Fruit fly (Drosophila melanogaster) whole organism, embryonic: ENCODE data around the gene CG8420.
A peak's percentile ranks its signal among the peaks of the same experiment; 100 is the strongest.

Experiments
- Atf6 ChIP-seq: fragments of 200-800 bp; sonication (Bioruptor generic); IDR thresholded peaks from 2 replicates; pipeline ENCODE4 v1.3.6; 2022; ENCODE audit warnings: missing biosample characterization, missing genetic modification characterization
- Awh ChIP-seq: fragments of 200-800 bp; sonication (Bioruptor generic); IDR thresholded peaks from 2 replicates; pipeline ENCODE4, ENCODE4 v1.3.6; 2022; ENCODE audit warnings: missing biosample characterization, missing genetic modification characterization
- C15 ChIP-seq: fragments of 200-800 bp; sonication (Bioruptor generic); IDR thresholded peaks from 3 replicates; pipeline ENCODE4 v1.3.6; 2022; ENCODE audit warnings: missing biosample characterization, missing genetic modification characterization
- CG10431 ChIP-seq: fragments of 200-800 bp; sonication (Bioruptor generic); optimal IDR thresholded peaks from 3 replicates; lab custom pipeline; 2018; ENCODE audit warnings: missing biosample characterization, mild to moderate bottlenecking, missing genetic modification characterization
- CG11247 ChIP-seq: fragments of 200-800 bp; sonication (Bioruptor generic); IDR thresholded peaks from 2 replicates; pipeline ENCODE4 v1.3.6; 2022; ENCODE audit warnings: missing biosample characterization, missing genetic modification characterization
- CG14441 ChIP-seq: fragments of 200-800 bp; sonication (Bioruptor generic); IDR thresholded peaks from 2 replicates; pipeline ENCODE4 v1.3.6; 2022; ENCODE audit warnings: missing biosample characterization, missing genetic modification characterization
- CG17829 ChIP-seq: fragments of 200-800 bp; optimal IDR thresholded peaks from 2 replicates; lab custom pipeline; 2019; ENCODE audit warnings: missing biosample characterization, mild to moderate bottlenecking, missing genetic modification characterization, moderate library complexity
- CG18764 ChIP-seq: fragments of 200-800 bp; sonication (Bioruptor generic); optimal IDR thresholded peaks from 3 replicates; lab custom pipeline; 2016; ENCODE audit warnings: missing biosample characterization, missing genetic modification characterization
- CG2678 ChIP-seq: fragments of 200-800 bp; sonication (Bioruptor generic); optimal IDR thresholded peaks from 3 replicates; lab custom pipeline; 2019; ENCODE audit warnings: missing biosample characterization, mild to moderate bottlenecking, missing genetic modification characterization, moderate library complexity
- CG31224 ChIP-seq: fragments of 200-800 bp; sonication (Bioruptor generic); IDR thresholded peaks from 2 replicates; pipeline ENCODE4 v1.3.6; 2022; ENCODE audit warnings: missing biosample characterization, missing genetic modification characterization
- CG3163 ChIP-seq: fragments of 200-800 bp; sonication (Bioruptor generic); optimal IDR thresholded peaks from 3 replicates; lab custom pipeline; 2016; ENCODE audit warnings: missing biosample characterization, missing genetic modification characterization
- CG34224 ChIP-seq: fragments of 200-800 bp; sonication (Bioruptor generic); IDR thresholded peaks from 3 replicates; pipeline ENCODE4 v1.3.6; 2022; ENCODE audit warnings: missing biosample characterization, missing genetic modification characterization; ENCODE audit not compliant: partially characterized antibody
- CG34376 ChIP-seq: fragments of 200-800 bp; sonication (Bioruptor generic); optimal IDR thresholded peaks from 2 replicates; lab custom pipeline; 2018; ENCODE audit warnings: missing biosample characterization, mild to moderate bottlenecking, missing genetic modification characterization
- CG34422 ChIP-seq: fragments of 200-800 bp; sonication (Bioruptor generic); IDR thresholded peaks from 3 replicates; pipeline ENCODE4 v1.3.6; 2022; ENCODE audit warnings: missing biosample characterization, missing genetic modification characterization
- CG42726 ChIP-seq: fragments of 200-800 bp; sonication (Bioruptor generic); IDR thresholded peaks from 2 replicates; pipeline ENCODE4 v1.3.6; 2022; ENCODE audit warnings: missing biosample characterization, missing genetic modification characterization; ENCODE audit not compliant: partially characterized antibody
- CG4360 ChIP-seq: fragments of 200-800 bp; sonication (Bioruptor generic); IDR thresholded peaks from 2 replicates; pipeline ENCODE4 v1.3.6; 2022; ENCODE audit warnings: missing biosample characterization, missing genetic modification characterization
- CG6175 ChIP-seq: fragments of 200-800 bp; sonication (Bioruptor generic); IDR thresholded peaks from 3 replicates; pipeline ENCODE4 v1.3.6; 2022; ENCODE audit warnings: missing biosample characterization, missing genetic modification characterization
- CG9797 ChIP-seq: fragments of 200-800 bp; sonication (Bioruptor generic); optimal IDR thresholded peaks from 3 replicates; lab custom pipeline; 2018; ENCODE audit warnings: missing biosample characterization, mild to moderate bottlenecking, missing genetic modification characterization
- CTCF ChIP-seq: fragments of 200-800 bp; sonication (Bioruptor generic); optimal IDR thresholded peaks from 2 replicates; lab custom pipeline; 2017; ENCODE audit warnings: missing biosample characterization, mild to moderate bottlenecking, missing genetic modification characterization, moderate library complexity
- Chrac-16 ChIP-seq: fragments of 200-800 bp; sonication (Bioruptor generic); optimal IDR thresholded peaks from 3 replicates; lab custom pipeline; 2016; ENCODE audit warnings: missing biosample characterization, missing genetic modification characterization
- Dbx ChIP-seq: fragments of 200-800 bp; sonication (Bioruptor generic); IDR thresholded peaks from 3 replicates; pipeline ENCODE4 v1.3.6; 2022; ENCODE audit warnings: missing biosample characterization, missing genetic modification characterization
- E2f1 ChIP-seq: fragments of 200-800 bp; sonication (Bioruptor generic); IDR thresholded peaks from 2 replicates; pipeline ENCODE4 v1.3.6; 2022; ENCODE audit warnings: missing biosample characterization, missing genetic modification characterization
- HLH4C ChIP-seq: fragments of 200-800 bp; sonication (Bioruptor generic); IDR thresholded peaks from 3 replicates; pipeline ENCODE4 v1.3.6; 2022; ENCODE audit warnings: missing biosample characterization, missing genetic modification characterization; ENCODE audit not compliant: partially characterized antibody
- Hr39 ChIP-seq: fragments of >200 bp; optimal IDR thresholded peaks from 2 replicates; lab custom pipeline; 2017
- MBD-R2 ChIP-seq: fragments of 200-800 bp; sonication (Bioruptor generic); IDR thresholded peaks from 2 replicates; pipeline ENCODE4 v1.3.6; 2022; ENCODE audit warnings: missing biosample characterization, missing genetic modification characterization
- Med ChIP-seq: fragments of 200-800 bp; sonication (Bioruptor generic); peaks from one replicate; lab custom pipeline; 2016; ENCODE audit warnings: missing biosample characterization, missing genetic modification characterization, mild to moderate bottlenecking, inconsistent platforms, moderate library complexity
- NK7.1 ChIP-seq: fragments of 200-800 bp; sonication (Bioruptor generic); optimal IDR thresholded peaks from 3 replicates; lab custom pipeline; 2016; ENCODE audit warnings: missing biosample characterization, missing genetic modification characterization
- Ptx1 ChIP-seq: fragments of 200-800 bp; sonication (Bioruptor generic); IDR thresholded peaks from 2 replicates; pipeline ENCODE4 v1.3.6; 2022; ENCODE audit warnings: missing biosample characterization, missing genetic modification characterization
- Rx ChIP-seq: fragments of 200-800 bp; sonication (Bioruptor generic); IDR thresholded peaks from 2 replicates; pipeline ENCODE4 v1.3.6; 2022; ENCODE audit warnings: missing biosample characterization, missing genetic modification characterization
- Stat92E ChIP-seq, 3 experiments: fragments of >200 bp in 2 of 3; fragments of 200-800 bp in 1 of 3; sonication (Bioruptor generic) in 1 of 3; optimal IDR thresholded peaks; 2 replicates each; lab custom pipeline; 2017 to 2019; ENCODE audit warnings: missing biosample characterization in 3 of 3, missing genetic modification characterization in 3 of 3, mild to moderate bottlenecking in 1 of 3, moderate library complexity in 1 of 3
- abd-A ChIP-seq: fragments of 200-800 bp; sonication (Bioruptor generic); optimal IDR thresholded peaks from 3 replicates; lab custom pipeline; 2019; ENCODE audit warnings: missing biosample characterization, mild to moderate bottlenecking, missing genetic modification characterization, moderate library complexity
- btn ChIP-seq: fragments of 200-800 bp; sonication (Bioruptor generic); optimal IDR thresholded peaks from 2 replicates; lab custom pipeline; 2016; ENCODE audit warnings: missing biosample characterization, missing genetic modification characterization
- fd3F ChIP-seq: fragments of 200-800 bp; sonication (Bioruptor generic); optimal IDR thresholded peaks from 2 replicates; lab custom pipeline; 2018; ENCODE audit warnings: missing biosample characterization, mild to moderate bottlenecking, missing genetic modification characterization, moderate library complexity
- gem ChIP-seq: fragments of 200-800 bp; sonication (Bioruptor generic); optimal IDR thresholded peaks from 2 replicates; lab custom pipeline; 2019; ENCODE audit warnings: missing biosample characterization, mild to moderate bottlenecking, missing genetic modification characterization, moderate library complexity
- gfzf ChIP-seq: fragments of 200-800 bp; sonication (Bioruptor generic); optimal IDR thresholded peaks from 2 replicates; lab custom pipeline; 2016; ENCODE audit warnings: missing biosample characterization, mild to moderate bottlenecking, missing genetic modification characterization, moderate library complexity
- grau ChIP-seq: fragments of 200-800 bp; optimal IDR thresholded peaks from 3 replicates; lab custom pipeline; 2019; ENCODE audit warnings: missing biosample characterization, mild to moderate bottlenecking, missing genetic modification characterization, moderate library complexity
- grn ChIP-seq: fragments of 200-800 bp; sonication (Bioruptor generic); optimal IDR thresholded peaks from 3 replicates; lab custom pipeline; 2017; ENCODE audit warnings: missing biosample characterization, missing genetic modification characterization
- ham ChIP-seq: fragments of 200-800 bp; sonication (Bioruptor generic); IDR thresholded peaks from 2 replicates; pipeline ENCODE4 v1.3.6; 2022; ENCODE audit warnings: missing biosample characterization, missing genetic modification characterization
- inv ChIP-seq: fragments of 200-800 bp; sonication (Bioruptor generic); IDR thresholded peaks from 2 replicates; pipeline ENCODE4 v1.3.6; 2022; ENCODE audit warnings: missing biosample characterization, missing genetic modification characterization; ENCODE audit not compliant: partially characterized antibody
- lbe ChIP-seq: fragments of 200-800 bp; sonication (Bioruptor generic); optimal IDR thresholded peaks from 2 replicates; lab custom pipeline; 2016; ENCODE audit warnings: missing biosample characterization, mild to moderate bottlenecking, missing genetic modification characterization
- lilli ChIP-seq: fragments of 200-800 bp; sonication (Bioruptor generic); optimal IDR thresholded peaks from 3 replicates; lab custom pipeline; 2016; ENCODE audit warnings: missing biosample characterization, missing genetic modification characterization
- nerfin-1 ChIP-seq: fragments of 200-800 bp; sonication (Bioruptor generic); optimal IDR thresholded peaks from 3 replicates; lab custom pipeline; 2019; ENCODE audit warnings: missing biosample characterization, mild to moderate bottlenecking, missing genetic modification characterization, moderate library complexity
- nmo ChIP-seq: fragments of 200-800 bp; sonication (Bioruptor generic); optimal IDR thresholded peaks from 2 replicates; lab custom pipeline; 2018; ENCODE audit warnings: missing biosample characterization, mild to moderate bottlenecking, missing genetic modification characterization, moderate library complexity
- org-1 ChIP-seq: fragments of 200-800 bp; sonication (Bioruptor generic); optimal IDR thresholded peaks from 2 replicates; lab custom pipeline; 2017; ENCODE audit warnings: missing biosample characterization, missing genetic modification characterization
- pum ChIP-seq: fragments of 200-800 bp; sonication (Bioruptor generic); optimal IDR thresholded peaks from 2 replicates; lab custom pipeline; 2016; ENCODE audit warnings: missing biosample characterization, missing genetic modification characterization
- sqz ChIP-seq: fragments of 200-800 bp; sonication (Bioruptor generic); optimal IDR thresholded peaks from 3 replicates; lab custom pipeline; 2018; ENCODE audit warnings: missing biosample characterization, mild to moderate bottlenecking, missing genetic modification characterization
- sug ChIP-seq: fragments of 200-800 bp; optimal IDR thresholded peaks from 2 replicates; lab custom pipeline; 2019; ENCODE audit warnings: missing biosample characterization, mild to moderate bottlenecking, missing genetic modification characterization, moderate library complexity
- tll ChIP-seq, 2 experiments: fragments of 200-800 bp in 1 of 2; fragments of >200 bp in 1 of 2; sonication (Bioruptor generic) in 1 of 2; optimal IDR thresholded peaks; 2 replicates each; lab custom pipeline; 2017 to 2019; ENCODE audit warnings: missing biosample characterization in 2 of 2, missing genetic modification characterization in 2 of 2, mild to moderate bottlenecking in 1 of 2, moderate library complexity in 1 of 2
- unc-4 ChIP-seq: fragments of 200-800 bp; sonication (Bioruptor generic); IDR thresholded peaks from 2 replicates; pipeline ENCODE4 v1.3.6; 2022; ENCODE audit warnings: missing biosample characterization, missing genetic modification characterization; ENCODE audit not compliant: partially characterized antibody
- zen ChIP-seq: fragments of 200-800 bp; sonication (Bioruptor generic); optimal IDR thresholded peaks from 3 replicates; lab custom pipeline; 2018; ENCODE audit warnings: missing biosample characterization, mild to moderate bottlenecking, missing genetic modification characterization, moderate library complexity
- zen2 ChIP-seq: fragments of 200-800 bp; sonication (Bioruptor generic); IDR thresholded peaks from 3 replicates; pipeline ENCODE4 v1.3.6; 2022; ENCODE audit warnings: missing biosample characterization, missing genetic modification characterization; ENCODE audit not compliant: partially characterized antibody

CG8420 gene

dm6 chr3R:9239941-9240400 lies 6.5 kb upstream of the CG8420 start (continued):
- TF ChIP-seq CG6175 (GFP tag; lab: Robert Waterston, UW) (no peak), CG14441 (GFP tag; lab: Robert Waterston, UW) (no peak), CG34224 (GFP tag; lab: Robert Waterston, UW) (peak; percentile 85; the same call in 2 of the 3 replicates), zen (tag; lab: Kevin White, UChicago) (no peak), nmo (GFP tag; lab: Kevin White, UChicago) (peak; percentile 36), pum (GFP tag; lab: Kevin White, UChicago) (no peak), CTCF (peak; percentile 76), org-1 (GFP tag; lab: Kevin White, UChicago) (no peak), Rx (no peak), CG18764 (GFP tag; lab: Kevin White, UChicago) (no peak), unc-4 (GFP tag; lab: Robert Waterston, UW) (peak; percentile 86), sqz (peak; percentile 69), Chrac-16 (GFP tag; lab: Kevin White, UChicago) (no peak), Hr39 (lab: Kevin White, UChicago) (no peak), btn (no peak), HLH4C (GFP tag; lab: Robert Waterston, UW) (peak; percentile 88), tll (GFP tag; optimal IDR thresholded peaks at IDR 0.05; lab: Kevin White, UChicago) (no peak), Awh (GFP tag; lab: Robert Waterston, UW) (no peak), CG10431 (GFP tag; lab: Kevin White, UChicago) (no peak), NK7.1 (GFP tag; lab: Kevin White, UChicago) (no peak), abd-A (tag; lab: Kevin White, UChicago) (no peak), lbe (GFP tag; lab: Kevin White, UChicago) (peak; percentile 48), Ptx1 (GFP tag; lab: Robert Waterston, UW) (no peak), CG42726 (GFP tag; lab: Robert Waterston, UW) (peak; percentile 77), gfzf (GFP tag; lab: Kevin White, UChicago) (peak; percentile 52), CG2678 (peak; percentile 4), CG9797 (GFP tag; lab: Kevin White, UChicago) (peak; percentile 22), CG34422 (peak; percentile 36; the same call in 1 of the 3 replicates), CG31224 (GFP tag; lab: Robert Waterston, UW) (no peak), CG11247 (GFP tag; lab: Robert Waterston, UW) (no peak), lilli (GFP tag; lab: Kevin White, UChicago) (peak; percentile 2), gem (tag; lab: Kevin White, UChicago) (no peak), C15 (GFP tag; lab: Robert Waterston, UW) (no peak), fd3F (GFP tag; lab: Kevin White, UChicago) (no peak), grau (tag; lab: Kevin White, UChicago) (peak; percentile 26), Med (peak; percentile 35), grn (GFP tag; lab: Kevin White, UChicago) (no peak), Dbx (GFP tag; lab: Robert Waterston, UW) (no peak), CG3163 (GFP tag; lab: Kevin White, UChicago) (no peak), zen2 (peak; percentile 78; the same call in 2 of the 3 replicates), CG34376 (GFP tag; lab: Kevin White, UChicago) (peak; percentile 51), Stat92E (GFP tag; optimal IDR thresholded peaks at IDR 0.05; lab: Kevin White, UChicago) (peak in 1 of 3 experiments; percentile 66), nerfin-1 (tag; lab: Kevin White, UChicago) (peak; percentile 21), MBD-R2 (GFP tag; lab: Robert Waterston, UW) (no peak), CG4360 (GFP tag; lab: Robert Waterston, UW) (no peak), Atf6 (GFP tag; lab: Robert Waterston, UW) (0 out of 2 replicates have a peak, but pooled peaks have one; percentile 1), sug (peak; percentile 31), ham (no peak), CG17829 (tag; lab: Kevin White, UChicago) (peak; percentile 75), inv (GFP tag; lab: Robert Waterston, UW) (peak; percentile 65), E2f1 (GFP tag; lab: Robert Waterston, UW) (no peak)
